Worm (Caenorhabditis elegans): Measurements from ENCODE around the gene F22B3.7.

DNA sequence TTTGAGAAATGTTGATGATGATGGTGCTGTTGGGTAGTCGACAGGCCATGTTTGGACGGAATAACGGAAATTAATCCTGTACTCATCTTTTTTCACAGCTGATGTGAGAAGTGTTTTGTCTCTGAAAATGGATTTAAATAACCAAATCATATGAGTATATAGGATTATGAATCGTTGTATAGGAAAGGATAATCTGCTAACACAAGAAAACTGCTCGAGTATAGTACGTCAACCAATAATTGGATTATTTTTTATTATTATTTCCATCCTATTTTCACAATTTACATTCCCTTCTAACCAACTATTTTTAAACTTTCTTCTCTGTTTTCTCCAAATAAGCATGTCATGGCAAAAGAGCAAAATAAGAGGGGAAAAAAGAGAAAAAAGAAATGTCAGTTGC, 14.2 kb upstream of the F22B3.7 start:
- TF ChIP-seq blmp-1 (tag; optimal IDR thresholded peaks at IDR 0.05) (no peak), aha-1 (tag; optimal IDR thresholded peaks at IDR 0.05) (no peak), nhr-84 (tag; optimal IDR thresholded peaks at IDR 0.05) (no peak), zag-1 (tag; optimal IDR thresholded peaks at IDR 0.05) (no peak), unc-98 (GFP tag; IDR thresholded peaks at IDR 0.05) (no peak), mdl-1 (tag; optimal IDR thresholded peaks at IDR 0.05) (no peak), xbp-1 (tag; optimal IDR thresholded peaks at IDR 0.05) (no peak), fos-1 (tag; optimal IDR thresholded peaks at IDR 0.05) (no peak), unc-130 (tag; optimal IDR thresholded peaks at IDR 0.05) (no peak), swsn-7 (tag; optimal IDR thresholded peaks at IDR 0.05) (no peak), nhr-28 (tag; optimal IDR thresholded peaks at IDR 0.05) (no peak), tbx-2 (tag; optimal IDR thresholded peaks at IDR 0.05) (no peak)
